Worm (Caenorhabditis elegans): ENCODE results near the gene F47B8.14.

DNA sequence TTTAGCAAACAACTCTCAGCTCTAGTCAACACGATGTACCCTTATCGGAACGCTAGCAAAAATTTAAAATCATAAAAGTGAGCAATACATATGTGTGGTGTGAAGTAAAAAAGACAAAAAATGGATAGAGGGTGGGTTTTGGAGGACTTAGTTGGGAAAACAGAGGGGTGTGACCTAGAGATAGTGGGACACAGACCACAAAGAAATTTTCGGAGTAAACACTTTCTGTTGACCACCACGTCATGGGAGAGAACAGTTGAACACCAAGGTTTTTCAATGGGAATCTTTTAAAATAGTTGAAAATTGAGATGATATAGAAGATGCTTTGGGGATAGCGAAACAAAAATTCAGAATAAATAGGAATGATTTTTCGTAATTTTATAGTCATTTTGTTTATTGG, 3.1 kb upstream of the F47B8.14 start:
- TF ChIP-seq dao-5 (tag; optimal IDR thresholded peaks at IDR 0.05) (no peak), him-1 (tag; optimal IDR thresholded peaks at IDR 0.05) (no peak)

Measured in whole organism, L4/young adult.